Fruit fly (Drosophila melanogaster): ENCODE data around the gene Ugt35B1.

DNA sequence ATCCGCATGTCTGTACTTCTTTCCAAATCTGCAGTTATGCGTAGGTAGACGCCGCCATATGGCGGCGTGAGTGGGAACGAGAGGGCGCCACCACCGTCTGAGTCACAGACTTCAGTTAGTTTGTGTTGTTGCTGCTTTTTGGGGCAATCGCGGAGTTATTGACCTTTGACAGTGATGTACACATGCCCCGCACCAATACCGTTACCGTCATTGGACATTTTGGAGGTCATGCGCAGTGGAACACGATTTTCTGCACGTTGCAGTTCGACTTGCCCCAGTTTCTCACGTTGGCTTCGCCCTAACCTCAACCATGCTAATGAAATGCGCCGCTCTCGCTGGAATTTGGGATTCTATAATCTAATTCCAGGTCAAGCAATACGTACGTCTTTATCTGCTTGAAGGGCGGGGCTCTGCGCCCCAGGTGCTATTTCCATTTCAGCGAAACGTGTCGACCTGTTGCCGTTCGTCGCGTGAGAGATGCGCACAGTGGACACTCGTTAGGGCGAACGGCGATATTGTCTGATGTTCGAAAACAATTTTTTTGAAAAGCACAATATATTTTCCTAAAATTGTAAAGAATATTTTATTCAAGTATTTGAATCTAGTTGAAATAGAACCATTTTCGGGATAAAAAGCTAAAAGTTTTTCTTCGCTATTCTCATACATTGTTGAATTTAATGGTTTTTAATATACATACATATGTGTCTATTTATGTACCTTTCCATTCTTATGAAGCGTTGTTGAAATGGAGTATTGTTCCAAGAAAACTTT, 41.4 kb upstream of the Ugt35B1 start:
- TF ChIP-seq usp (GFP tag; optimal IDR thresholded peaks at IDR 0.05) (no peak), CG8478 (optimal IDR thresholded peaks at IDR 0.05) (no peak), EcR (GFP tag; optimal IDR thresholded peaks at IDR 0.05) (no peak), Dll (optimal IDR thresholded peaks at IDR 0.05) (no peak)

Measured in whole organism.